Worm (Caenorhabditis elegans) whole organism, late embryonic: ENCODE measurements around the gene F38A1.11.

Experiments
- K09A11.1 ChIP-seq: sonication (generic microtip); optimal IDR thresholded peaks from 2 replicates; lab custom pipeline; 2017; ENCODE audit warnings: antibody characterized with exemption, mild to moderate bottlenecking, missing genetic modification characterization, missing compliant biosample characterization; ENCODE audit not compliant: insufficient read depth
- ama-1 ChIP-seq: fragments of 150-350 bp; optimal IDR thresholded peaks from 2 replicates; lab custom pipeline; 2014
- ceh-9 ChIP-seq: sonication (generic microtip); optimal IDR thresholded peaks from 2 replicates; lab custom pipeline; 2016; ENCODE audit warnings: mild to moderate bottlenecking, missing genetic modification characterization, inconsistent platforms, missing compliant biosample characterization
- dmd-4 ChIP-seq: sonication (generic microtip); optimal IDR thresholded peaks from 2 replicates; lab custom pipeline; 2016; ENCODE audit warnings: borderline replicate concordance, missing genetic modification characterization, missing compliant biosample characterization
- fkh-10 ChIP-seq: fragments of 150-350 bp; optimal IDR thresholded peaks from 2 replicates; lab custom pipeline; 2014; ENCODE audit warnings: missing biosample characterization, missing genetic modification reagents, missing genetic modification characterization
- nfya-1 ChIP-seq: sonication (generic microtip); optimal IDR thresholded peaks from 2 replicates; lab custom pipeline; 2017; ENCODE audit warnings: missing genetic modification characterization, mild to moderate bottlenecking, missing compliant biosample characterization, antibody characterized with exemption, moderate library complexity
- nhr-11 ChIP-seq: fragments of 150-350 bp; optimal IDR thresholded peaks from 2 replicates; lab custom pipeline; 2014; ENCODE audit warnings: missing biosample characterization, missing genetic modification characterization
- pag-3 ChIP-seq: sonication (generic microtip); optimal IDR thresholded peaks from 2 replicates; lab custom pipeline; 2016; ENCODE audit warnings: missing compliant biosample characterization, missing genetic modification characterization, borderline replicate concordance
- pat-9 ChIP-seq: fragments of 200-800 bp; sonication (Bioruptor generic); optimal IDR thresholded peaks from 2 replicates; lab custom pipeline; 2018; ENCODE audit warnings: mild to moderate bottlenecking, missing genetic modification characterization, moderate library complexity, missing compliant biosample characterization
- sox-2 ChIP-seq: fragments of 200-800 bp; sonication (Bioruptor generic); IDR thresholded peaks from 2 replicates; pipeline ENCODE4 v1.3.6; 2022; ENCODE audit warnings: missing genetic modification reagents, missing genetic modification characterization, missing compliant biosample characterization
- ttx-3 ChIP-seq: sonication (generic microtip); optimal IDR thresholded peaks from 2 replicates; lab custom pipeline; 2016; ENCODE audit warnings: missing genetic modification reagents, missing genetic modification characterization, missing compliant biosample characterization
- unc-3 ChIP-seq, 2 experiments: fragments of 200-800 bp in 1 of 2; sonication (Bioruptor generic) in 1 of 2; sonication (generic microtip) in 1 of 2; conservative IDR thresholded peaks in 1 of 2; optimal IDR thresholded peaks in 1 of 2; 2 replicates each; pipeline versions ENCODE4 v1.3.6 to Lab custom; 2016 to 2022; ENCODE audit warnings: missing compliant biosample characterization in 2 of 2, missing genetic modification characterization in 2 of 2, missing genetic modification reagents in 1 of 2
- zip-5 ChIP-seq: sonication (generic microtip); optimal IDR thresholded peaks from 2 replicates; lab custom pipeline; 2016; ENCODE audit warnings: missing genetic modification characterization, missing compliant biosample characterization

- no peak for TF ChIP-seq pag-3 (tag; lab: Kevin White, UChicago)
- TF ChIP-seq K09A11.1 (tag; lab: Kevin White, UChicago), result no peak
- no peak for TF ChIP-seq sox-2
- TF ChIP-seq zip-5 (tag; lab: Kevin White, UChicago), result no peak
- no peak for TF ChIP-seq dmd-4 (tag; lab: Kevin White, UChicago)
- no peak for TF ChIP-seq nfya-1 (tag; lab: Kevin White, UChicago)
- no peak for TF ChIP-seq ttx-3
- TF ChIP-seq ceh-9 (tag; lab: Kevin White, UChicago), result no peak
- TF ChIP-seq ama-1 (lab: Kevin White, UChicago), result no peak
- no peak for TF ChIP-seq pat-9
- no peak for TF ChIP-seq fkh-10 (GFP tag; lab: Kevin White, UChicago)
- no peak for TF ChIP-seq unc-3 (GFP tag; conservative IDR thresholded peaks at IDR 0.05; lab: Robert Waterston, UW)
- no peak for TF ChIP-seq unc-3 (tag; optimal IDR thresholded peaks at IDR 0.05; lab: Kevin White, UChicago)
- no peak for TF ChIP-seq nhr-11 (tag; lab: Kevin White, UChicago)
These were observed 37.4 kb upstream of the F38A1.11 start for ce11 chrIV:1209813-1210212.
